Worm (Caenorhabditis elegans): ENCODE measurements around the gene prdx-6.

- no peak for TF ChIP-seq ZK546.5 (tag; optimal IDR thresholded peaks at IDR 0.05)
- TF ChIP-seq lsy-12 (tag; optimal IDR thresholded peaks at IDR 0.05), result no peak
- TF ChIP-seq nhr-11 (tag; optimal IDR thresholded peaks at IDR 0.05), result no peak
Observed at ce11 chrIV:184184-184583, 34.2 kb upstream of the prdx-6 start, which contains the start of gene pnc-1.

Data from whole organism, L3 larva.